Fruit fly (Drosophila melanogaster) whole organism, embryonic: Measurements from ENCODE around the gene CG34117.

ENCODE experiments used
- B-H2 ChIP-seq: fragments of 200-800 bp; sonication (Bioruptor generic); optimal IDR thresholded peaks from 2 replicates; lab custom pipeline; 2018; ENCODE audit warnings: missing biosample characterization, mild to moderate bottlenecking, missing genetic modification characterization
- CG10979 ChIP-seq: fragments of 200-800 bp; sonication (Bioruptor generic); optimal IDR thresholded peaks from 2 replicates; lab custom pipeline; 2018; ENCODE audit warnings: missing biosample characterization, mild to moderate bottlenecking, missing genetic modification characterization, moderate library complexity
- CG12236 ChIP-seq: fragments of 200-800 bp; sonication (Bioruptor generic); optimal IDR thresholded peaks from 2 replicates; lab custom pipeline; 2016; ENCODE audit warnings: missing biosample characterization, missing genetic modification characterization
- CG12391 ChIP-seq: fragments of 200-800 bp; sonication (Bioruptor generic); optimal IDR thresholded peaks from 3 replicates; lab custom pipeline; 2018; ENCODE audit warnings: missing biosample characterization, mild to moderate bottlenecking, missing genetic modification characterization, moderate library complexity
- CG12659 ChIP-seq: fragments of 200-800 bp; sonication (Bioruptor generic); optimal IDR thresholded peaks from 3 replicates; lab custom pipeline; 2017; ENCODE audit warnings: mild to moderate bottlenecking, missing biosample characterization, missing genetic modification reagents, missing genetic modification characterization
- CG12744 ChIP-seq: fragments of 200-800 bp; sonication (Bioruptor generic); optimal IDR thresholded peaks from 2 replicates; lab custom pipeline; 2016; ENCODE audit warnings: missing biosample characterization, missing genetic modification characterization
- CG12769 ChIP-seq: fragments of 200-800 bp; sonication (Bioruptor generic); optimal IDR thresholded peaks from 2 replicates; lab custom pipeline; 2019; ENCODE audit warnings: missing biosample characterization, mild to moderate bottlenecking, missing genetic modification characterization, moderate library complexity
- CG13123 ChIP-seq: fragments of 200-800 bp; sonication (Bioruptor generic); optimal IDR thresholded peaks from 2 replicates; lab custom pipeline; 2016; ENCODE audit warnings: missing biosample characterization, missing genetic modification characterization
- CG1529 ChIP-seq: fragments of 200-800 bp; sonication (Bioruptor generic); optimal IDR thresholded peaks from 3 replicates; lab custom pipeline; 2018; ENCODE audit warnings: missing biosample characterization, missing genetic modification characterization
- CG15696 ChIP-seq: fragments of 200-800 bp; sonication (Bioruptor generic); optimal IDR thresholded peaks from 2 replicates; lab custom pipeline; 2019; ENCODE audit warnings: missing biosample characterization, mild to moderate bottlenecking, missing genetic modification characterization, moderate library complexity
- CG16863 ChIP-seq: fragments of 200-800 bp; sonication (Bioruptor generic); optimal IDR thresholded peaks from 3 replicates; lab custom pipeline; 2016; ENCODE audit warnings: missing biosample characterization, missing genetic modification characterization
- CG17912 ChIP-seq: fragments of 200-800 bp; sonication (Bioruptor generic); optimal IDR thresholded peaks from 2 replicates; lab custom pipeline; 2018; ENCODE audit warnings: missing biosample characterization, mild to moderate bottlenecking, missing genetic modification characterization
- CG18262 ChIP-seq: fragments of 200-800 bp; optimal IDR thresholded peaks from 3 replicates; lab custom pipeline; 2019; ENCODE audit warnings: missing biosample characterization, mild to moderate bottlenecking, missing genetic modification characterization, moderate library complexity
- CG2199 ChIP-seq: fragments of 200-800 bp; sonication (Bioruptor generic); IDR thresholded peaks from 3 replicates; pipeline ENCODE4 v1.3.6; 2022; ENCODE audit warnings: missing biosample characterization, missing genetic modification characterization
- CG2875 ChIP-seq: fragments of 200-800 bp; sonication (Bioruptor generic); optimal IDR thresholded peaks from 2 replicates; lab custom pipeline; 2017; ENCODE audit warnings: missing biosample characterization, mild to moderate bottlenecking, missing genetic modification characterization, missing genetic modification reagents
- CG33213 ChIP-seq: fragments of 200-800 bp; sonication (Bioruptor generic); optimal IDR thresholded peaks from 3 replicates; lab custom pipeline; 2016; ENCODE audit warnings: missing biosample characterization, missing genetic modification characterization
- CG34376 ChIP-seq: fragments of 200-800 bp; sonication (Bioruptor generic); optimal IDR thresholded peaks from 2 replicates; lab custom pipeline; 2018; ENCODE audit warnings: missing biosample characterization, mild to moderate bottlenecking, missing genetic modification characterization
- CG3726 ChIP-seq: fragments of 200-800 bp; sonication (Bioruptor generic); IDR thresholded peaks from 3 replicates; pipeline ENCODE4, ENCODE4 v1.3.6; 2022; ENCODE audit warnings: missing biosample characterization, missing genetic modification characterization
- CG6654 ChIP-seq: fragments of 200-800 bp; sonication (Bioruptor generic); optimal IDR thresholded peaks from 2 replicates; lab custom pipeline; 2017; ENCODE audit warnings: missing biosample characterization, mild to moderate bottlenecking, missing genetic modification characterization
- CG7839 ChIP-seq: fragments of 200-800 bp; sonication (Bioruptor generic); optimal IDR thresholded peaks from 3 replicates; lab custom pipeline; 2018; ENCODE audit warnings: missing biosample characterization, mild to moderate bottlenecking, missing genetic modification characterization, moderate library complexity
- CG7987 ChIP-seq: fragments of 200-800 bp; sonication (Bioruptor generic); optimal IDR thresholded peaks from 2 replicates; lab custom pipeline; 2018; ENCODE audit warnings: missing biosample characterization, mild to moderate bottlenecking, missing genetic modification characterization, moderate library complexity
- CG8290 ChIP-seq, 3 experiments: fragments of 200-800 bp; sonication (Bioruptor generic); optimal IDR thresholded peaks; 2 replicates each; lab custom pipeline; 2016 to 2019; ENCODE audit warnings: missing biosample characterization in 3 of 3, missing genetic modification characterization in 3 of 3, mild to moderate bottlenecking in 2 of 3, moderate library complexity in 1 of 3
- Dip2 ChIP-seq: fragments of 200-800 bp; sonication (Bioruptor generic); IDR thresholded peaks from 2 replicates; pipeline ENCODE4 v1.3.6; 2022; ENCODE audit warnings: missing biosample characterization, missing genetic modification characterization
- Elba2 ChIP-seq: fragments of 200-800 bp; sonication (Bioruptor generic); optimal IDR thresholded peaks from 3 replicates; lab custom pipeline; 2016; ENCODE audit warnings: missing biosample characterization, missing genetic modification characterization
- Gug ChIP-seq: fragments of 200-800 bp; sonication (Bioruptor generic); IDR thresholded peaks from 4 replicates; pipeline ENCODE4 v1.3.6; 2022; ENCODE audit warnings: missing biosample characterization, missing genetic modification characterization
- Hr3 ChIP-seq: fragments of 200-800 bp; sonication (Bioruptor generic); optimal IDR thresholded peaks from 3 replicates; lab custom pipeline; 2016; ENCODE audit warnings: missing biosample characterization, missing genetic modification characterization
- Mrtf ChIP-seq: fragments of 200-800 bp; sonication (Bioruptor generic); IDR thresholded peaks from 3 replicates; pipeline ENCODE4 v1.3.6; 2022; ENCODE audit warnings: missing biosample characterization, missing genetic modification characterization
- TFAM ChIP-seq: fragments of 200-800 bp; sonication (Bioruptor generic); optimal IDR thresholded peaks from 2 replicates; lab custom pipeline; 2017; ENCODE audit warnings: missing biosample characterization, missing genetic modification characterization, inconsistent platforms
- ase ChIP-seq: fragments of 200-800 bp; sonication (Bioruptor generic); IDR thresholded peaks from 3 replicates; pipeline ENCODE4 v1.3.6; 2022; ENCODE audit warnings: missing biosample characterization, missing genetic modification characterization
- chif ChIP-seq, 2 experiments: fragments of 200-800 bp; sonication (Bioruptor generic); optimal IDR thresholded peaks; 3 replicates each; lab custom pipeline; 2016; ENCODE audit warnings: missing biosample characterization in 2 of 2, missing genetic modification characterization in 2 of 2
- croc ChIP-seq: fragments of 200-800 bp; sonication (Bioruptor generic); conservative IDR thresholded peaks from 3 replicates; pipeline ENCODE4 v1.3.6; 2022; ENCODE audit warnings: missing biosample characterization, missing genetic modification characterization
- danr ChIP-seq: fragments of 200-800 bp; sonication (Bioruptor generic); IDR thresholded peaks from 2 replicates; pipeline ENCODE4 v1.3.6; 2022; ENCODE audit warnings: missing biosample characterization, missing genetic modification characterization
- dysf ChIP-seq: fragments of 200-800 bp; sonication (Bioruptor generic); IDR thresholded peaks from 3 replicates; pipeline ENCODE4 v1.3.6; 2022; ENCODE audit warnings: missing biosample characterization, missing genetic modification characterization
- ftz-f1 ChIP-seq: fragments of 200-800 bp; sonication (Bioruptor generic); optimal IDR thresholded peaks from 2 replicates; lab custom pipeline; 2016; ENCODE audit warnings: missing biosample characterization, missing genetic modification characterization
- gcm ChIP-seq: fragments of 200-800 bp; sonication (Bioruptor generic); optimal IDR thresholded peaks from 2 replicates; lab custom pipeline; 2019; ENCODE audit warnings: missing biosample characterization, mild to moderate bottlenecking, missing genetic modification characterization, moderate library complexity
- gfzf ChIP-seq: fragments of 200-800 bp; sonication (Bioruptor generic); optimal IDR thresholded peaks from 2 replicates; lab custom pipeline; 2016; ENCODE audit warnings: missing biosample characterization, mild to moderate bottlenecking, missing genetic modification characterization, moderate library complexity
- her ChIP-seq: fragments of 200-800 bp; sonication (Bioruptor generic); optimal IDR thresholded peaks from 2 replicates; lab custom pipeline; 2016; ENCODE audit warnings: missing biosample characterization, missing genetic modification characterization
- inv ChIP-seq: fragments of 200-800 bp; sonication (Bioruptor generic); IDR thresholded peaks from 2 replicates; pipeline ENCODE4 v1.3.6; 2022; ENCODE audit warnings: missing biosample characterization, missing genetic modification characterization; ENCODE audit not compliant: partially characterized antibody
- jing ChIP-seq: fragments of 200-800 bp; sonication (Bioruptor generic); optimal IDR thresholded peaks from 2 replicates; lab custom pipeline; 2018; ENCODE audit warnings: missing biosample characterization, mild to moderate bottlenecking, missing genetic modification characterization
- lilli ChIP-seq: fragments of 200-800 bp; sonication (Bioruptor generic); optimal IDR thresholded peaks from 3 replicates; lab custom pipeline; 2016; ENCODE audit warnings: missing biosample characterization, missing genetic modification characterization
- mam ChIP-seq: fragments of 200-800 bp; sonication (Bioruptor generic); optimal IDR thresholded peaks from 3 replicates; lab custom pipeline; 2016; ENCODE audit warnings: missing biosample characterization, missing genetic modification characterization
- nerfin-1 ChIP-seq: fragments of 200-800 bp; sonication (Bioruptor generic); optimal IDR thresholded peaks from 3 replicates; lab custom pipeline; 2019; ENCODE audit warnings: missing biosample characterization, mild to moderate bottlenecking, missing genetic modification characterization, moderate library complexity
- prd ChIP-seq, 3 experiments: fragments of >200 bp in 2 of 3; fragments of 200-800 bp in 1 of 3; sonication (Bioruptor generic) in 1 of 3; optimal IDR thresholded peaks in 2 of 3; IDR thresholded peaks in 1 of 3; 2 replicates in 2 of 3; 3 replicates in 1 of 3; pipeline versions ENCODE4 v1.3.6 to Lab custom; 2017 to 2022; ENCODE audit warnings: missing biosample characterization in 1 of 3, missing genetic modification characterization in 1 of 3
- sens-2 ChIP-seq: fragments of 200-800 bp; sonication (Bioruptor generic); IDR thresholded peaks from 2 replicates; pipeline ENCODE4 v1.3.6; 2022; ENCODE audit warnings: missing biosample characterization, missing genetic modification characterization
- sob ChIP-seq: fragments of 200-800 bp; sonication (Bioruptor generic); IDR thresholded peaks from 2 replicates; pipeline ENCODE4 v1.3.6; 2022; ENCODE audit warnings: missing biosample characterization, missing genetic modification characterization
- sr ChIP-seq: fragments of 200-800 bp; sonication (Bioruptor generic); IDR thresholded peaks from 3 replicates; pipeline ENCODE4 v1.3.6; 2022; ENCODE audit warnings: missing biosample characterization, missing genetic modification characterization
- tap ChIP-seq: fragments of 200-800 bp; optimal IDR thresholded peaks from 3 replicates; lab custom pipeline; 2019; ENCODE audit warnings: missing biosample characterization, mild to moderate bottlenecking, missing genetic modification characterization, moderate library complexity
- trem ChIP-seq: fragments of 200-800 bp; optimal IDR thresholded peaks from 3 replicates; lab custom pipeline; 2019; ENCODE audit warnings: missing biosample characterization, mild to moderate bottlenecking, missing genetic modification characterization, moderate library complexity
- vvl ChIP-seq: fragments of 200-800 bp; sonication (Bioruptor generic); IDR thresholded peaks from 2 replicates; pipeline ENCODE4 v1.3.6; 2022; ENCODE audit warnings: missing biosample characterization, missing genetic modification characterization
- wdn ChIP-seq: fragments of 200-800 bp; sonication (Bioruptor generic); IDR thresholded peaks from 2 replicates; pipeline ENCODE4 v1.3.6; 2022; ENCODE audit warnings: missing biosample characterization, missing genetic modification characterization

CG34117 gene

DNA sequence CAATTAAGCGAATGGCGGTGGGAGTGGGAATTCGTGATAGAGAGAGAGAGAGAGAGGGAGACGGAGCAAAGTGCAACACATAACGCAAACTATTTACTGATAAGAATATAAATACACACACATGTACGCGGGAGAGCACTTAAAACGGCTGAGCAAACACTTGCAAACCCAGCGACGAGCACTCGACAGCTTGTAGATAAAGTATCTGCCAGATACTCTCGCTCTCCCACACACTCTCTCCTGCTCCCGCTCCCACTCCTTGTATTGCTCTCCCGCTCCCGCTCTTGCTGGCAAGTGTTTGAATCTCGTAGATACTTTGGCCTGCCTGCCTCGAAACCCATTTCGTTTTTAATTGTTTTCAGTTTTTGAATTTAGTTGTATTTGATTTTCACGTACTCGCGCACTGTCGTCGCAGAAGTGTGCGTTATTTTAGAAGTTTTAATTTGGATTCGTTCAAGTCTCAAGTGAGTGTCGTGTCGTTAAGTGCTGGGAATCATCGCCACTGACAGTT lies 28.4 kb upstream of the CG34117 start (continued):
- TF ChIP-seq dysf (GFP tag; lab: Robert Waterston, UW) = no peak
- TF ChIP-seq her = peak; percentile 34
- TF ChIP-seq CG6654 (GFP tag; lab: Kevin White, UChicago) = no peak
- TF ChIP-seq CG2199 (GFP tag; lab: Robert Waterston, UW) = peak; percentile 25; the same call in 1 of the 3 replicates
- TF ChIP-seq CG7839 = peak; percentile 3
- TF ChIP-seq tap (tag; lab: Kevin White, UChicago) = no peak
- no peak for TF ChIP-seq ase (GFP tag; lab: Robert Waterston, UW)
- no peak for TF ChIP-seq trem (tag; lab: Kevin White, UChicago)
- peak; percentile 42; the same call in 1 of the 2 replicates for TF ChIP-seq sob (GFP tag; lab: Robert Waterston, UW)
- TF ChIP-seq CG13123 (GFP tag; lab: Kevin White, UChicago) = no peak
- TF ChIP-seq CG12391 (tag; lab: Kevin White, UChicago) = no peak
- TF ChIP-seq CG12744 = no peak
- TF ChIP-seq nerfin-1 (tag; lab: Kevin White, UChicago) = peak; percentile 49
- TF ChIP-seq Dip2 (GFP tag; lab: Robert Waterston, UW) = no peak
- TF ChIP-seq Hr3 = no peak
- TF ChIP-seq croc (GFP tag; lab: Robert Waterston, UW) = no peak
- peak; percentile 29 for TF ChIP-seq CG12659 (GFP tag; lab: Kevin White, UChicago)
- peak; percentile 35 for TF ChIP-seq B-H2
- TF ChIP-seq danr (GFP tag; lab: Robert Waterston, UW) = no peak
- no peak for TF ChIP-seq CG12236 (GFP tag; lab: Kevin White, UChicago)
- peak; percentile 12 for TF ChIP-seq CG18262
- no peak for TF ChIP-seq sr
- no peak; the same call in 2 of the 3 replicates for TF ChIP-seq CG3726
- peak; percentile 20 for TF ChIP-seq CG15696 (tag; lab: Kevin White, UChicago)
- no peak for TF ChIP-seq CG8290 (GFP tag; optimal IDR thresholded peaks at IDR 0.05; lab: Kevin White, UChicago)
- TF ChIP-seq CG8290 (tag; optimal IDR thresholded peaks at IDR 0.05; lab: Kevin White, UChicago) = peak; percentile 48 to 65
- TF ChIP-seq wdn (GFP tag; lab: Robert Waterston, UW) = no peak
- no peak for TF ChIP-seq TFAM (GFP tag; lab: Kevin White, UChicago)
- TF ChIP-seq CG33213 (GFP tag; lab: Kevin White, UChicago) = no peak
- peak; percentile 94 for TF ChIP-seq CG12769 (tag; lab: Kevin White, UChicago)
- no peak for TF ChIP-seq mam (GFP tag; lab: Kevin White, UChicago)
- no peak for TF ChIP-seq sens-2 (GFP tag; lab: Robert Waterston, UW)
- TF ChIP-seq Gug (GFP tag; lab: Robert Waterston, UW) = no peak
- TF ChIP-seq Mrtf (GFP tag; lab: Robert Waterston, UW) = no peak
- peak; percentile 63 for TF ChIP-seq CG7987
- no peak for TF ChIP-seq inv (GFP tag; lab: Robert Waterston, UW)
- peak; percentile 36 for TF ChIP-seq CG1529
- TF ChIP-seq lilli (GFP tag; lab: Kevin White, UChicago) = peak; percentile 18
- no peak for TF ChIP-seq gfzf
- TF ChIP-seq chif (GFP tag; optimal IDR thresholded peaks at IDR 0.05; lab: Kevin White, UChicago) = no peak
- TF ChIP-seq gcm (GFP tag; lab: Kevin White, UChicago) = peak; percentile 46
- no peak for TF ChIP-seq jing
- TF ChIP-seq CG10979 (tag; lab: Kevin White, UChicago) = no peak
- TF ChIP-seq ftz-f1 (GFP tag; lab: Kevin White, UChicago) = peak; percentile 32
- TF ChIP-seq prd (optimal IDR thresholded peaks at IDR 0.05; lab: Kevin White, UChicago) = no peak
- no peak for TF ChIP-seq prd (GFP tag; IDR thresholded peaks at IDR 0.05; lab: Robert Waterston, UW)
- TF ChIP-seq CG34376 (GFP tag; lab: Kevin White, UChicago) = peak; percentile 87
- TF ChIP-seq Elba2 (GFP tag; lab: Kevin White, UChicago) = no peak
- no peak for TF ChIP-seq CG16863 (GFP tag; lab: Kevin White, UChicago)
- peak; percentile 43; the same call in 1 of the 2 replicates for TF ChIP-seq vvl (GFP tag; lab: Robert Waterston, UW)
- TF ChIP-seq CG17912 = peak; percentile 18
- TF ChIP-seq CG2875 (GFP tag; lab: Kevin White, UChicago) = peak; percentile 49
